Worm (Caenorhabditis elegans): ENCODE results near the gene K04C1.3.
A peak's percentile ranks its signal among the peaks of the same experiment; 100 is the strongest.

Gene K04C1.3

DNA sequence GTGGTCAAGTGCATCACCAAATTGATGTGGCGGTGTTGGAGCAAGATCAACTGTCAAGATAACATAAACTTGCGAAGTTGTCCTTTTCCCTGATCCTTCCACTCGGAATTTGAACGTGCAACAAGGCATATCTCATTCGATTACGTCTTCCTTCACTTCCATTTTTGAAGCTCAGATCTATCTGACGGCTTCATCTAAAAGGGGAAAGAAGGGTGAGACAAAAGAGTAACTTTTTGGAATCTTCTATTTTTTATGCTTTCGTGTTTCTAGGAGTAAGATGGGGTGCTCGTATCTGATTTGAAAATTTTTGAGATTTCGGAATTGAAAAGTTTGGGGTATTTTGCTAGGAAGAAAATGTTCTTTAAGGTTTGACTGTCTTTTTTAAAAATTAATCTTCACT lies 24.0 kb upstream of the K04C1.3 start:
- TF ChIP-seq unc-39 (tag; optimal IDR thresholded peaks at IDR 0.05) (no peak), ceh-9 (tag; optimal IDR thresholded peaks at IDR 0.05) (no peak), nhr-237 (tag; optimal IDR thresholded peaks at IDR 0.05) (no peak), elt-1 (tag; optimal IDR thresholded peaks at IDR 0.05) (peak; percentile 65), zag-1 (tag; optimal IDR thresholded peaks at IDR 0.05) (no peak), lin-15B (tag; optimal IDR thresholded peaks at IDR 0.05) (no peak)

DNA sequence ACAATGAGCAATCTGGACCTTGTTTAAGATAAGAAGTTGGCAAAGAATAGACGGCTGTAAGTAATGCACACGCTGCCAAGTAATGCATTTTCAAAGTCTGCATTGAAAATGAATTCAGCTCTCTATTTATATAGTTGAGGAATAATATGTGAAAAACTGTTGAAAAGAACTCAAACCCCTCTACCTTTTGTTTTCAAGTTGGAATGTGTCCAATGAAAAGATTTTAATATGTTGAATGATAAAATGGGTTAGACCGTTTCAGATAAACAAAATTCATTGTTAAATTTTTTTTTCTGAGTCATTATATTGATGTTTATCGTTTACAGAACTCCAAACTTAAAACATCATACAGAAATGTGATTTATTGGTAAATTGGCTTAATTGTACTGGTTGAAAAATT lies 20.3 kb upstream of the K04C1.3 start, which contains the start of gene E02H4.8:
Gene E02H4.8, minus strand, starts transcription at position 101 of the 400 bp plus-strand sequence.
- no peak for TF ChIP-seq ceh-16 (tag; optimal IDR thresholded peaks at IDR 0.05)
- TF ChIP-seq lsy-12 (tag; optimal IDR thresholded peaks at IDR 0.05): no peak
- TF ChIP-seq egl-5 (tag; optimal IDR thresholded peaks at IDR 0.05): no peak
- TF ChIP-seq skn-1 (tag; optimal IDR thresholded peaks at IDR 0.05): no peak
- no peak for TF ChIP-seq elt-2 (tag; optimal IDR thresholded peaks at IDR 0.05)
- TF ChIP-seq pha-4 (tag; optimal IDR thresholded peaks at IDR 0.05): no peak
- TF ChIP-seq unc-62 (GFP tag; optimal IDR thresholded peaks at IDR 0.05): no peak
- TF ChIP-seq nhr-25 (tag; optimal IDR thresholded peaks at IDR 0.05): no peak
- no peak for TF ChIP-seq unc-39 (tag; optimal IDR thresholded peaks at IDR 0.05)
- no peak for TF ChIP-seq ama-1 (optimal IDR thresholded peaks at IDR 0.05)
- no peak for TF ChIP-seq fos-1 (tag; optimal IDR thresholded peaks at IDR 0.05)
- no peak for TF ChIP-seq zag-1 (tag; optimal IDR thresholded peaks at IDR 0.05)

DNA sequence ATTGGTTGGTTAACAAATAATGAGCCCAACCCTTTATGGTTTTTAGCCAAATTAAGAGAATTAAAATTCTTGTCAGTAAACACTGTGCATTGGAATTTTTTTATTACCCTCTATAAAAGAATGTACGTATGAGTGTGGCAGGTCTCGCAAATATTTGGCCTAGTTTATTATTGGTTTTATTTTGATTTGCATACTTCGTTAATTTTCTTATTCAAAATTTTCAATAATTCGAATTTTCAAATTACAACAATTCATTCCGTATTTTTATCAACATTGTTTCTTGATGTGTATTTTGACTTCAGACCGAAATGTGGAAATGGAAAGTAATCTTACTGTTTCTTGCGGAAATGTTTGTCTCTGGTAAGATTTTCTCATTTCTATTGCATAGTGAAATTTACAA lies 14.5 kb upstream of the K04C1.3 start, which contains the start of gene E02H4.4:
Gene E02H4.4, plus strand, starts transcription at position 301 of the 400 bp plus-strand sequence.
- TF ChIP-seq hmg-11 (tag; optimal IDR thresholded peaks at IDR 0.05) (no peak), nhr-11 (tag; optimal IDR thresholded peaks at IDR 0.05) (no peak), pha-4 (tag; optimal IDR thresholded peaks at IDR 0.05) (no peak), fkh-2 (tag; optimal IDR thresholded peaks at IDR 0.05) (no peak), ZK546.5 (tag; optimal IDR thresholded peaks at IDR 0.05) (no peak), unc-39 (tag; optimal IDR thresholded peaks at IDR 0.05) (no peak), nfya-1 (tag; optimal IDR thresholded peaks at IDR 0.05; ENCODE audit: insufficient read depth) (no peak), pqm-1 (tag; optimal IDR thresholded peaks at IDR 0.05) (no peak), elt-2 (tag; optimal IDR thresholded peaks at IDR 0.05) (no peak), ztf-11 (tag; optimal IDR thresholded peaks at IDR 0.05) (no peak), elt-1 (tag; optimal IDR thresholded peaks at IDR 0.05) (no peak), daf-12 (tag; optimal IDR thresholded peaks at IDR 0.05) (no peak), nhr-77 (tag; optimal IDR thresholded peaks at IDR 0.05) (no peak), ceh-16 (tag; optimal IDR thresholded peaks at IDR 0.05) (no peak), nhr-67 (tag; optimal IDR thresholded peaks at IDR 0.05) (no peak)

DNA sequence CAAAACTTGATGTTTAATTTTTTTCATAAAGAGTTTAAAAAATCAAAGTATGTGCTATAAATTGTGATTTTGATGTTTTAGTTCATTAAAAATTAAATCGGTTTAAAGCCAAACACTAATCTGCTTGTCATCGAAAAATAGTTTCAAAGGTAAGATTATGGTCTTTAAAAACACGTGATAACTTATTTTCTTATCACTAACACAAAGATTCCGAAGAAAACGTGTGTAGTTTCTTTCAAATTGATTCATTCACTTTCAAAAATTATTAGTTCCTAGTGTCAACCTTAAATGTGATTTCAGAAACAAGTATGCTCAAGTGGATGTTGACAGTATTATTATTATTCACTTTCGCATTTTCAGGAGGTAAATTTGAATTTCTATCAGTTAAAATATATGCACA lies 12.8 kb upstream of the K04C1.3 start, which contains the start of gene E02H4.7:
Gene E02H4.7, plus strand, starts transcription at position 301 of the 400 bp plus-strand sequence.
- peak; percentile 36 for TF ChIP-seq elt-2 (tag; optimal IDR thresholded peaks at IDR 0.05)
- TF ChIP-seq nfya-1 (tag; optimal IDR thresholded peaks at IDR 0.05; ENCODE audit: insufficient read depth): no peak
- TF ChIP-seq pqm-1 (tag; optimal IDR thresholded peaks at IDR 0.05): peak; percentile 12
- no peak for TF ChIP-seq ama-1 (optimal IDR thresholded peaks at IDR 0.05)

DNA sequence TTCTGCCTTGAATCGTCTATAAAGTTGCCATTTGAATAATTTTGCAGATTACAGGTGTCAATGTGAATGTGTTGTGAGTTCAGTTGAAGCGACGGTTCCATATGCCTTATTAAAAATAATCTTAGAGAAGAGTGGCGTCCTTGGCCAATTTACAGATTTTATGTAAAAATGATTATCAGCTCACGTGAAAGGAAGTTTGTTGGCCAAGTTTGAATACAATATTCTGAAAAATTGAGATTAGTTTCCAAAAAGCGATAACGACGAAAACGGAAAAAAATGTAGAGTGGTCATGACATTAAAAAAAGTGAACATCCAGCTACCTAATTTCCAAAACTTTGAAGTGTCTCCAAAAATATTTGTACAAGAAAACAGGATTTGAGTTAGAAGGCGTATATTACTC lies 11.8 kb upstream of the K04C1.3 start, which contains the start of gene E02H4.5:
Gene E02H4.5, minus strand, starts transcription at position 101 of the 400 bp plus-strand sequence.
- TF ChIP-seq lin-15B (tag; optimal IDR thresholded peaks at IDR 0.05) (no peak), fos-1 (tag; optimal IDR thresholded peaks at IDR 0.05) (no peak), lin-39 (tag; optimal IDR thresholded peaks at IDR 0.05) (no peak), snpc-4 (tag; optimal IDR thresholded peaks at IDR 0.05) (no peak)

DNA sequence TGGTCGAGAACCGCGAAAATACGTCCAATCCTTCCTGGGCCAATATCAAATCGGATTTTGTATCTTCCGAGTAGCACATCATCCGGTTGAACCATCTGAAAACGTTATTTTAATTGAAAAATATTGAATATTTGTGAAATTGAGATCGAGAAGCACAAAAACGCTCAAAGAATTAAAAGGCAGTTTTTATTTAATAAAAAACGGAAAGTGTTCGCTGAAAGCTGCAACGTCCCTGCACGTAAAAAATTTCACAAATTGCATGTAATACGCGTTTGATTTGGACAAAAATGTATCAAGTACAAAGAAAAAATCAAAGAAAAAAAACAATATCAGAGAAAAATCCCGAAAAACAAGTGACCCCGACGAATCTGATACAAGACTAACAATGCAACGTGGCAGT lies 8.8 kb upstream of the K04C1.3 start, which contains the start of gene E02H4.6:
Gene E02H4.6, minus strand, starts transcription at position 101 of the 400 bp plus-strand sequence.
- no peak for TF ChIP-seq mdl-1 (tag; optimal IDR thresholded peaks at IDR 0.05)
- no peak for TF ChIP-seq fkh-10 (GFP tag; optimal IDR thresholded peaks at IDR 0.05)
- TF ChIP-seq unc-62 (GFP tag; optimal IDR thresholded peaks at IDR 0.05): no peak
- no peak for TF ChIP-seq nfya-1 (tag; optimal IDR thresholded peaks at IDR 0.05; ENCODE audit: insufficient read depth)
- TF ChIP-seq ama-1 (optimal IDR thresholded peaks at IDR 0.05): no peak
- TF ChIP-seq lin-39 (tag; optimal IDR thresholded peaks at IDR 0.05): no peak
- no peak for TF ChIP-seq nhr-12 (tag; optimal IDR thresholded peaks at IDR 0.05)
- TF ChIP-seq egl-5 (tag; optimal IDR thresholded peaks at IDR 0.05): no peak
- no peak for TF ChIP-seq ZK546.5 (tag; optimal IDR thresholded peaks at IDR 0.05)
- TF ChIP-seq nhr-77 (tag; optimal IDR thresholded peaks at IDR 0.05): no peak
- no peak for TF ChIP-seq skn-1 (tag; optimal IDR thresholded peaks at IDR 0.05)
- TF ChIP-seq nhr-11 (tag; optimal IDR thresholded peaks at IDR 0.05): no peak
- TF ChIP-seq nhr-25 (tag; optimal IDR thresholded peaks at IDR 0.05): no peak
- no peak for TF ChIP-seq lin-15B (tag; optimal IDR thresholded peaks at IDR 0.05)
- TF ChIP-seq hmg-11 (tag; optimal IDR thresholded peaks at IDR 0.05): no peak
- no peak for TF ChIP-seq nhr-237 (tag; optimal IDR thresholded peaks at IDR 0.05)
- TF ChIP-seq R02D3.7 (tag; optimal IDR thresholded peaks at IDR 0.05): no peak
